Worm (Caenorhabditis elegans): ENCODE data around the gene F42H10.2.

Gene F42H10.2

DNA sequence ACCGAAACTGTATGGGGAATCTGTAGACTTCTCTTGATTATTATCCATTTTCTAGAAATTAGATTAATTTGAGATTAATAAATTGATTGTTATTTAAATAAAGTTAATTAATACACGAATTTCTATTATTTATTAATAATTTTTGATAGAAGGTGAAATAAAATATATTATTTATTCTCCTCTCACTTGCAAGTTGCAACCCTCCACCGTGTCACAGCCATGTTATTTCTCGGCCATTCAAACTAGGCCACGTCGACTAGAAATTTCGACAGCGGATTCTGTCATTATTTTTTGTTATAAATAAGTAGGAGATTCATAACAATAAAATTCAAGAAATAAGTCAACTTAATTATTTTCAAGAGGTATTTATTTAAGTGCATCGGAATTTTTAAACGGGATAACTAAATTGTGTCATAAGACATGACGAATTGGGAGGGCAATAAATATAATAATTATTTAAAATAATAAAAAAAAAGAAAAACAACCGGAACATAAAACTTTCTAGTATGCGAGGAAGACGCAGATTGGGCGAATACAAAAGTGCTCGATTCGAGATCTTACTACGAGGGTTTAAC, 46.8 kb upstream of the F42H10.2 start, which contains the start of gene ufbp-1 (continued):
- TF ChIP-seq efl-1 (optimal IDR thresholded peaks at IDR 0.05) = no peak
- peak; percentile 27 to 57 for TF ChIP-seq efl-1 (GFP tag; optimal IDR thresholded peaks at IDR 0.05 in 1 of 2)
- no peak for TF ChIP-seq isw-1 (GFP tag; IDR thresholded peaks at IDR 0.05)
- peak; percentile 45 to 86 for TF ChIP-seq lsy-2 (tag; optimal IDR thresholded peaks at IDR 0.05)
- TF ChIP-seq pag-3 (tag; optimal IDR thresholded peaks at IDR 0.05; ENCODE audit: borderline replicate concordance, insufficient read depth) = no peak
- no peak for TF ChIP-seq ceh-8 (GFP tag; optimal IDR thresholded peaks at IDR 0.05)
- TF ChIP-seq irx-1 (tag; optimal IDR thresholded peaks at IDR 0.05) = peak; percentile 15
- peak; percentile 94 for TF ChIP-seq skn-1 (tag; optimal IDR thresholded peaks at IDR 0.05)
- TF ChIP-seq ceh-63 (GFP tag; optimal IDR thresholded peaks at IDR 0.05) = no peak
- no peak for TF ChIP-seq aha-1 (tag; optimal IDR thresholded peaks at IDR 0.05)
- TF ChIP-seq lin-14 (GFP tag; optimal IDR thresholded peaks at IDR 0.05) = peak; percentile 51
- peak; percentile 38 for TF ChIP-seq pax-3 (tag; optimal IDR thresholded peaks at IDR 0.05)
- peak in 1 of 2 experiments; percentile 26 for TF ChIP-seq ztf-11 (tag; optimal IDR thresholded peaks at IDR 0.05)
- TF ChIP-seq nhr-237 (tag; optimal IDR thresholded peaks at IDR 0.05) = no peak
- no peak for TF ChIP-seq sup-37 (GFP tag; optimal IDR thresholded peaks at IDR 0.05)
- TF ChIP-seq alr-1 (tag; optimal IDR thresholded peaks at IDR 0.05; ENCODE audit: borderline replicate concordance) = no peak
- peak; percentile 6 for TF ChIP-seq unc-86 (tag; optimal IDR thresholded peaks at IDR 0.05)
- peak; percentile 18 for TF ChIP-seq fkh-8 (tag; optimal IDR thresholded peaks at IDR 0.05)
- TF ChIP-seq C04F5.9 (tag; optimal IDR thresholded peaks at IDR 0.05) = no peak
- peak; percentile 98 for TF ChIP-seq aly-2 (tag; optimal IDR thresholded peaks at IDR 0.05)
- no peak for TF ChIP-seq ces-1 (GFP tag; optimal IDR thresholded peaks at IDR 0.05)
- TF ChIP-seq hlh-4 (tag; optimal IDR thresholded peaks at IDR 0.05) = peak; percentile 15
- TF ChIP-seq vab-15 (tag; optimal IDR thresholded peaks at IDR 0.05) = no peak
- TF ChIP-seq nhr-90 (tag; optimal IDR thresholded peaks at IDR 0.05; ENCODE audit: poor library complexity) = peak; percentile 60
- no peak for TF ChIP-seq tlp-1 (tag; optimal IDR thresholded peaks at IDR 0.05)
- peak; percentile 44; the same call in 1 of the 2 replicates for TF ChIP-seq ceh-88 (GFP tag; IDR thresholded peaks at IDR 0.05)
- peak; percentile 99 for TF ChIP-seq mep-1 (tag; optimal IDR thresholded peaks at IDR 0.05)
- TF ChIP-seq grh-1 (GFP tag; IDR thresholded peaks at IDR 0.05) = no peak
- TF ChIP-seq swsn-7 (tag; optimal IDR thresholded peaks at IDR 0.05) = peak; percentile 55
- TF ChIP-seq unc-62 (GFP tag; optimal IDR thresholded peaks at IDR 0.05) = no peak
- peak; percentile 44 for TF ChIP-seq egl-13 (tag; optimal IDR thresholded peaks at IDR 0.05)
- TF ChIP-seq lin-39 (tag; optimal IDR thresholded peaks at IDR 0.05) = no peak
- peak; percentile 55 for TF ChIP-seq nhr-20 (tag; optimal IDR thresholded peaks at IDR 0.05)
- no peak for TF ChIP-seq nhr-11 (tag; optimal IDR thresholded peaks at IDR 0.05)
- peak; percentile 29; the same call in 1 of the 2 replicates for TF ChIP-seq nhr-19 (GFP tag; conservative IDR thresholded peaks at IDR 0.05)
- no peak for TF ChIP-seq zag-1 (tag; optimal IDR thresholded peaks at IDR 0.05)
- TF ChIP-seq elt-2 (tag; optimal IDR thresholded peaks at IDR 0.05) = peak; percentile 73
- peak; percentile 99 for TF ChIP-seq ama-1 (optimal IDR thresholded peaks at IDR 0.05)
- no peak for TF ChIP-seq fkh-10 (GFP tag; optimal IDR thresholded peaks at IDR 0.05)
- peak; percentile 41; the same call in 1 of the 2 replicates for TF ChIP-seq mab-9 (GFP tag; IDR thresholded peaks at IDR 0.05)
- no peak for TF ChIP-seq ets-5 (GFP tag; IDR thresholded peaks at IDR 0.05)
- TF ChIP-seq efl-3 (GFP tag; optimal IDR thresholded peaks at IDR 0.05) = no peak
- peak; percentile 70 for TF ChIP-seq nhr-85 (tag)
- no peak for TF ChIP-seq sox-4 (tag; optimal IDR thresholded peaks at IDR 0.05)
- TF ChIP-seq nhr-28 (tag; optimal IDR thresholded peaks at IDR 0.05) = no peak
- TF ChIP-seq ceh-82 (tag; optimal IDR thresholded peaks at IDR 0.05) = no peak
- no peak for TF ChIP-seq sptf-1 (tag; optimal IDR thresholded peaks at IDR 0.05)
- TF ChIP-seq jun-1 (tag; optimal IDR thresholded peaks at IDR 0.05) = no peak
- no peak for TF ChIP-seq fkh-4 (tag; optimal IDR thresholded peaks at IDR 0.05; ENCODE audit: borderline replicate concordance)
- TF ChIP-seq nhr-84 (tag; optimal IDR thresholded peaks at IDR 0.05) = no peak
- TF ChIP-seq unc-98 (GFP tag; IDR thresholded peaks at IDR 0.05) = no peak
- TF ChIP-seq nhr-76 (tag; optimal IDR thresholded peaks at IDR 0.05) = no peak
- TF ChIP-seq hlh-17 (GFP tag; optimal IDR thresholded peaks at IDR 0.05; ENCODE audit: borderline replicate concordance) = no peak
